Fruit fly (Drosophila melanogaster): Measurements from ENCODE around the gene CDK2AP1.

DNA sequence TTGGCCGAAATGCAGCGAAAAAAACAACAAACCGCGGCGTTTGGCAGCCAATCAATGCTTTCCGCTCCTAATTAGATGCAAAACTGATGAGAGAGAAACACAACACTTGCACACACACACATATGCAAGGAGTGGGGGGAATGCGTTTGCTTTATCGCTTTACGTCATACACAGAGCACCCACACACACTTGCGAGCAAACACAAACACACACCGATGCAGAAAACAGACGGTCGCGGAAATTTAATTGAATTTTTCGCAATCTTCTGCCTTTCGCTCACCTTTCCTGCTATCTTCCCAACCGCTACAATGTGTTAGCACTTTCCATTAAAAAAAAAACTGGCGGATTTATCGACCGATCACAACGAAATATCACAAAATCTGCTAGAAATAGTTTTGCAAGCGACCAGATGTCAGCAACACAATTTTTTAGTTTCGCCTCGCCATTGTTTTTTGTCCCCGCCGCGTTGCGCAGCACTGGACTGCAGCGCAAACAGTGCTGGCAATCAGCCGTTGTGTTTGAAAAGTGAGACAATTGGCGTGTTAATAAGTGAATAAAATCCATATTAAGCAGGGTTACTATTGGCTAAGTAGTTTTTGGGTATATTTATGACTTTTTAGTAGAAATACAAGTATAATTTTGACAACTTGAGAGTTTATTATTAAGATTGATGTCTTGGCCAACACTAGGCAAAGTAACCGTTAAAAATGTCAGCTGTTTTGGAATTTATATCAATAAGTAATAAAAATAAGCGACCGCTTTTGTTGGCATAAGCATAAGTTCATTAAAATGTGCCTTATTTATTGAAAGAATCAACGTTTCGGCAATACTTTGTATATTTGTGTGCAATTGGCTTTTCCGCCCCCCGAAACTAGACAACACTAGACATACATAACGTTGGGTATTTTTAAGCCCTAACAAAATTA is 809 bp upstream of the CDK2AP1 start, which contains the start of gene Klp10A:
- TF ChIP-seq MBD-R2 (GFP tag; IDR thresholded peaks at IDR 0.05) (no peak), CG33213 (GFP tag; optimal IDR thresholded peaks at IDR 0.05) (no peak), Stat92E (GFP tag; optimal IDR thresholded peaks at IDR 0.05) (no peak), mirr (GFP tag; optimal IDR thresholded peaks at IDR 0.05) (no peak), CG3726 (GFP tag; IDR thresholded peaks at IDR 0.05) (no peak), bcd (GFP tag; optimal IDR thresholded peaks at IDR 0.05) (no peak), seq (GFP tag; IDR thresholded peaks at IDR 0.05) (no peak), peb (GFP tag; IDR thresholded peaks at IDR 0.05) (no peak), ara (GFP tag; IDR thresholded peaks at IDR 0.05) (no peak), ems (GFP tag; optimal IDR thresholded peaks at IDR 0.05) (no peak), E2f1 (GFP tag; IDR thresholded peaks at IDR 0.05) (no peak), rib (GFP tag; IDR thresholded peaks at IDR 0.05) (no peak)

Data from whole organism, embryonic.